Worm (Caenorhabditis elegans): ENCODE data around the gene R155.3.
A peak's percentile ranks its signal among the peaks of the same experiment; 100 is the strongest.

R155.3 gene

ce11 chrIII:1923419-1924318 is 52.9 kb downstream of the R155.3 start (continued):
- TF ChIP-seq lir-1 (GFP tag; conservative IDR thresholded peaks at IDR 0.05): peak; percentile 65
- TF ChIP-seq mel-28 (tag; optimal IDR thresholded peaks at IDR 0.05; ENCODE audit: borderline replicate concordance): no peak
- no peak for TF ChIP-seq F37B4.10 (GFP tag; IDR thresholded peaks at IDR 0.05)
- TF ChIP-seq nhr-120 (GFP tag; IDR thresholded peaks at IDR 0.05): no peak
- TF ChIP-seq rcor-1 (GFP tag; IDR thresholded peaks at IDR 0.05): peak; percentile 15; the same call in 1 of the 2 replicates
- no peak for TF ChIP-seq D2030.7 (GFP tag; IDR thresholded peaks at IDR 0.05)
- 0 out of 2 replicates have a peak, but pooled peaks have one; percentile 22 for TF ChIP-seq lag-1 (GFP tag; IDR thresholded peaks at IDR 0.05)
- peak; percentile 31 for TF ChIP-seq nhr-80 (tag; optimal IDR thresholded peaks at IDR 0.05)
- TF ChIP-seq ztf-18 (tag; optimal IDR thresholded peaks at IDR 0.05): no peak
- no peak for TF ChIP-seq snpc-1.3 (tag; optimal IDR thresholded peaks at IDR 0.05; ENCODE audit: insufficient read depth)
- TF ChIP-seq attf-5 (GFP tag; optimal IDR thresholded peaks at IDR 0.05): peak; percentile 62
- 0 out of 2 replicates have a peak, but pooled peaks have one; percentile 48 for TF ChIP-seq attf-3 (GFP tag; conservative IDR thresholded peaks at IDR 0.05)
- TF ChIP-seq mxl-1 (tag; optimal IDR thresholded peaks at IDR 0.05): no peak
- TF ChIP-seq akir-1 (GFP tag; optimal IDR thresholded peaks at IDR 0.05): no peak
- TF ChIP-seq egl-18 (GFP tag; IDR thresholded peaks at IDR 0.05): no peak
- TF ChIP-seq B0336.3 (GFP tag; IDR thresholded peaks at IDR 0.05): peak; percentile 72
- no peak for TF ChIP-seq ztf-28 (GFP tag; IDR thresholded peaks at IDR 0.05)
- TF ChIP-seq Y53F4B.3 (GFP tag; IDR thresholded peaks at IDR 0.05): no peak
- no peak for TF ChIP-seq F49E8.2 (tag; optimal IDR thresholded peaks at IDR 0.05; ENCODE audit: insufficient read depth)
- no peak for TF ChIP-seq C17E4.6 (GFP tag; IDR thresholded peaks at IDR 0.05)
- TF ChIP-seq nhr-90 (tag; optimal IDR thresholded peaks at IDR 0.05): no peak
- TF ChIP-seq egl-44 (GFP tag; IDR thresholded peaks at IDR 0.05): 0 out of 2 replicates have a peak, but pooled peaks have one; percentile 8
- no peak for TF ChIP-seq sptf-2 (GFP tag; optimal IDR thresholded peaks at IDR 0.05)
- no peak for TF ChIP-seq F57C9.4 (tag; optimal IDR thresholded peaks at IDR 0.05)
- TF ChIP-seq sdz-38 (tag; optimal IDR thresholded peaks at IDR 0.05): no peak
- TF ChIP-seq hmg-20 (GFP tag; IDR thresholded peaks at IDR 0.05): no peak
- TF ChIP-seq nfyb-1 (GFP tag; IDR thresholded peaks at IDR 0.05): peak; percentile 76
- TF ChIP-seq madf-8 (GFP tag; conservative IDR thresholded peaks at IDR 0.05): no peak
- no peak for TF ChIP-seq sea-2 (GFP tag; IDR thresholded peaks at IDR 0.05)
- TF ChIP-seq snpc-3.4 (tag; optimal IDR thresholded peaks at IDR 0.05): no peak
- TF ChIP-seq zim-3 (tag; optimal IDR thresholded peaks at IDR 0.05): no peak
- TF ChIP-seq mes-4 (tag; optimal IDR thresholded peaks at IDR 0.05): no peak
- TF ChIP-seq madf-3 (GFP tag; IDR thresholded peaks at IDR 0.05): no peak
- no peak for TF ChIP-seq rec-8 (tag; optimal IDR thresholded peaks at IDR 0.05)
- no peak for TF ChIP-seq nfya-1 (tag; optimal IDR thresholded peaks at IDR 0.05; ENCODE audit: borderline replicate concordance, insufficient read depth)
- TF ChIP-seq pha-4 (tag; optimal IDR thresholded peaks at IDR 0.05): no peak
- TF ChIP-seq cebp-2 (GFP tag; IDR thresholded peaks at IDR 0.05): no peak
- TF ChIP-seq athp-1 (tag; optimal IDR thresholded peaks at IDR 0.05): peak; percentile 16
- peak; percentile 47 for TF ChIP-seq F22D6.2 (tag; optimal IDR thresholded peaks at IDR 0.05)
- TF ChIP-seq dpff-1 (tag; optimal IDR thresholded peaks at IDR 0.05): no peak
- peak; percentile 91 for TF ChIP-seq ztf-26 (tag; optimal IDR thresholded peaks at IDR 0.05)
- no peak for TF ChIP-seq F39B2.1 (GFP tag; IDR thresholded peaks at IDR 0.05)
- TF ChIP-seq hlh-12 (tag; optimal IDR thresholded peaks at IDR 0.05): no peak
- TF ChIP-seq T07F8.4 (tag; optimal IDR thresholded peaks at IDR 0.05): no peak
- TF ChIP-seq aptf-2 (GFP tag; conservative IDR thresholded peaks at IDR 0.05): no peak
- TF ChIP-seq him-1 (tag; optimal IDR thresholded peaks at IDR 0.05): no peak
- TF ChIP-seq hrde-1 (tag; optimal IDR thresholded peaks at IDR 0.05; ENCODE audit: borderline replicate concordance): no peak

Measured in whole organism, young adult.